Fruit fly (Drosophila melanogaster) whole organism, embryonic: ENCODE measurements around the gene CG31176.
A peak's percentile ranks its signal among the peaks of the same experiment; 100 is the strongest.

Experiments used
- ATbp ChIP-seq: fragments of 200-800 bp; sonication (Bioruptor generic); optimal IDR thresholded peaks from 2 replicates; lab custom pipeline; 2017; ENCODE audit warnings: missing biosample characterization, mild to moderate bottlenecking, missing genetic modification characterization, missing genetic modification reagents
- BtbVII ChIP-seq: fragments of 200-800 bp; sonication (Bioruptor generic); optimal IDR thresholded peaks from 3 replicates; lab custom pipeline; 2017; ENCODE audit warnings: missing biosample characterization, mild to moderate bottlenecking, missing genetic modification characterization
- CG11504 ChIP-seq: fragments of 200-800 bp; sonication (Bioruptor generic); optimal IDR thresholded peaks from 3 replicates; lab custom pipeline; 2019; ENCODE audit warnings: missing biosample characterization, mild to moderate bottlenecking, missing genetic modification characterization, moderate library complexity
- CG11695 ChIP-seq: fragments of 200-800 bp; sonication (Bioruptor generic); IDR thresholded peaks from 3 replicates; pipeline ENCODE4 v1.3.6; 2022; ENCODE audit warnings: missing biosample characterization, missing genetic modification characterization
- CG12104 ChIP-seq: fragments of 200-800 bp; sonication (Bioruptor generic); optimal IDR thresholded peaks from 3 replicates; lab custom pipeline; 2016; ENCODE audit warnings: missing biosample characterization, missing genetic modification characterization
- CG12391 ChIP-seq: fragments of 200-800 bp; sonication (Bioruptor generic); optimal IDR thresholded peaks from 3 replicates; lab custom pipeline; 2018; ENCODE audit warnings: missing biosample characterization, mild to moderate bottlenecking, missing genetic modification characterization, moderate library complexity
- CG12659 ChIP-seq: fragments of 200-800 bp; sonication (Bioruptor generic); optimal IDR thresholded peaks from 3 replicates; lab custom pipeline; 2017; ENCODE audit warnings: mild to moderate bottlenecking, missing biosample characterization, missing genetic modification reagents, missing genetic modification characterization
- CG13424 ChIP-seq: fragments of 200-800 bp; sonication (Bioruptor generic); optimal IDR thresholded peaks from 2 replicates; lab custom pipeline; 2019; ENCODE audit warnings: missing biosample characterization, mild to moderate bottlenecking, missing genetic modification characterization, moderate library complexity
- CG17359 ChIP-seq: fragments of 200-800 bp; sonication (Bioruptor generic); optimal IDR thresholded peaks from 3 replicates; lab custom pipeline; 2018; ENCODE audit warnings: missing biosample characterization, mild to moderate bottlenecking, missing genetic modification characterization, moderate library complexity
- CG17361 ChIP-seq: fragments of 200-800 bp; sonication (Bioruptor generic); IDR thresholded peaks from 3 replicates; pipeline ENCODE4 v1.3.6; 2022; ENCODE audit warnings: missing biosample characterization, missing genetic modification characterization
- CG17385 ChIP-seq: fragments of 200-800 bp; sonication (Bioruptor generic); optimal IDR thresholded peaks from 3 replicates; lab custom pipeline; 2018; ENCODE audit warnings: missing biosample characterization, mild to moderate bottlenecking, missing genetic modification characterization
- CG2712 ChIP-seq: fragments of 200-800 bp; optimal IDR thresholded peaks from 3 replicates; lab custom pipeline; 2019; ENCODE audit warnings: missing biosample characterization, mild to moderate bottlenecking, missing genetic modification characterization, moderate library complexity
- CG31441 ChIP-seq: fragments of 200-800 bp; sonication (Bioruptor generic); IDR thresholded peaks from 2 replicates; pipeline ENCODE4 v1.3.6; 2022; ENCODE audit warnings: missing biosample characterization, missing genetic modification characterization
- CG3163 ChIP-seq: fragments of 200-800 bp; sonication (Bioruptor generic); optimal IDR thresholded peaks from 3 replicates; lab custom pipeline; 2016; ENCODE audit warnings: missing biosample characterization, missing genetic modification characterization
- CG32772 ChIP-seq: fragments of 200-800 bp; sonication (Bioruptor generic); IDR thresholded peaks from 2 replicates; pipeline ENCODE4 v1.3.6; 2022; ENCODE audit warnings: missing biosample characterization, missing genetic modification characterization
- CG4820 ChIP-seq: fragments of 200-800 bp; sonication (Bioruptor generic); optimal IDR thresholded peaks from 3 replicates; lab custom pipeline; 2016; ENCODE audit warnings: missing biosample characterization, missing genetic modification characterization
- CG6689 ChIP-seq: fragments of 200-800 bp; sonication (Bioruptor generic); IDR thresholded peaks from 2 replicates; pipeline ENCODE4 v1.3.6; 2022; ENCODE audit warnings: missing biosample characterization, missing genetic modification characterization
- CG7839 ChIP-seq: fragments of 200-800 bp; sonication (Bioruptor generic); optimal IDR thresholded peaks from 3 replicates; lab custom pipeline; 2018; ENCODE audit warnings: missing biosample characterization, mild to moderate bottlenecking, missing genetic modification characterization, moderate library complexity
- CG7928 ChIP-seq: fragments of 200-800 bp; sonication (Bioruptor generic); optimal IDR thresholded peaks from 2 replicates; lab custom pipeline; 2017; ENCODE audit warnings: missing biosample characterization, mild to moderate bottlenecking, missing genetic modification characterization
- CoRest ChIP-seq: fragments of 200-800 bp; sonication (Bioruptor generic); optimal IDR thresholded peaks from 3 replicates; lab custom pipeline; 2018; ENCODE audit warnings: missing biosample characterization, mild to moderate bottlenecking, missing genetic modification characterization, moderate library complexity
- HLH3B ChIP-seq: fragments of 200-800 bp; sonication (Bioruptor generic); IDR thresholded peaks from 2 replicates; pipeline ENCODE4 v1.3.6; 2022; ENCODE audit warnings: missing biosample characterization, missing genetic modification characterization
- Hr3 ChIP-seq: fragments of 200-800 bp; sonication (Bioruptor generic); optimal IDR thresholded peaks from 3 replicates; lab custom pipeline; 2016; ENCODE audit warnings: missing biosample characterization, missing genetic modification characterization
- Mad ChIP-seq: fragments of 200-800 bp; sonication (Bioruptor generic); optimal IDR thresholded peaks from 2 replicates; lab custom pipeline; 2016; ENCODE audit warnings: missing biosample characterization, missing genetic modification characterization
- Oli ChIP-seq: fragments of 200-800 bp; sonication (Bioruptor generic); optimal IDR thresholded peaks from 2 replicates; lab custom pipeline; 2018; ENCODE audit warnings: missing biosample characterization, mild to moderate bottlenecking, missing genetic modification characterization, moderate library complexity
- Ptx1 ChIP-seq: fragments of 200-800 bp; sonication (Bioruptor generic); IDR thresholded peaks from 2 replicates; pipeline ENCODE4 v1.3.6; 2022; ENCODE audit warnings: missing biosample characterization, missing genetic modification characterization
- Sox102F ChIP-seq: fragments of 200-800 bp; sonication (Bioruptor generic); optimal IDR thresholded peaks from 2 replicates; lab custom pipeline; 2018; ENCODE audit warnings: missing biosample characterization, mild to moderate bottlenecking, missing genetic modification characterization, moderate library complexity
- Ssrp ChIP-seq: fragments of 200-800 bp; sonication (Bioruptor generic); optimal IDR thresholded peaks from 2 replicates; lab custom pipeline; 2018; ENCODE audit warnings: missing biosample characterization, mild to moderate bottlenecking, missing genetic modification characterization, moderate library complexity
- Xbp1 ChIP-seq: fragments of 200-800 bp; sonication (Bioruptor generic); optimal IDR thresholded peaks from 3 replicates; lab custom pipeline; 2016; ENCODE audit warnings: missing biosample characterization, mild to moderate bottlenecking, missing genetic modification characterization
- Xrp1 ChIP-seq: fragments of 200-800 bp; sonication (Bioruptor generic); IDR thresholded peaks from 2 replicates; pipeline ENCODE4 v1.3.6; 2022; ENCODE audit warnings: missing biosample characterization, missing genetic modification characterization
- ac ChIP-seq: fragments of 200-800 bp; sonication (Bioruptor generic); optimal IDR thresholded peaks from 3 replicates; lab custom pipeline; 2017; ENCODE audit warnings: missing biosample characterization, mild to moderate bottlenecking, missing genetic modification characterization
- ase ChIP-seq: fragments of 200-800 bp; sonication (Bioruptor generic); IDR thresholded peaks from 3 replicates; pipeline ENCODE4 v1.3.6; 2022; ENCODE audit warnings: missing biosample characterization, missing genetic modification characterization
- az2 ChIP-seq: fragments of 200-800 bp; sonication (Bioruptor generic); optimal IDR thresholded peaks from 3 replicates; lab custom pipeline; 2016; ENCODE audit warnings: missing biosample characterization, missing genetic modification characterization
- bcd ChIP-seq: fragments of 200-800 bp; sonication (Bioruptor generic); optimal IDR thresholded peaks from 2 replicates; lab custom pipeline; 2017; ENCODE audit warnings: missing biosample characterization, mild to moderate bottlenecking, missing genetic modification characterization
- bsh ChIP-seq, 2 experiments: fragments of 200-800 bp; sonication (Bioruptor generic); optimal IDR thresholded peaks; 2 replicates each; lab custom pipeline; 2017 to 2018; ENCODE audit warnings: mild to moderate bottlenecking in 2 of 2, missing biosample characterization in 2 of 2, missing genetic modification characterization in 2 of 2, moderate library complexity in 1 of 2
- dmrt99B ChIP-seq: fragments of 200-800 bp; sonication (Bioruptor generic); optimal IDR thresholded peaks from 2 replicates; lab custom pipeline; 2018; ENCODE audit warnings: missing biosample characterization, mild to moderate bottlenecking, missing genetic modification characterization, moderate library complexity
- dpn ChIP-seq, 2 experiments: fragments of 200-800 bp; sonication (Bioruptor generic); optimal IDR thresholded peaks; 3 replicates each; lab custom pipeline; 2016; ENCODE audit warnings: missing biosample characterization in 2 of 2, missing genetic modification characterization in 2 of 2
- eve ChIP-seq, 2 experiments: fragments of >200 bp; optimal IDR thresholded peaks; 2 replicates each; lab custom pipeline; 2017; ENCODE audit warnings: missing biosample characterization in 2 of 2, missing genetic modification characterization in 2 of 2
- fd96Cb ChIP-seq: fragments of 200-800 bp; sonication (Bioruptor generic); optimal IDR thresholded peaks from 2 replicates; lab custom pipeline; 2018; ENCODE audit warnings: missing biosample characterization, mild to moderate bottlenecking, missing genetic modification characterization, moderate library complexity
- gem ChIP-seq: fragments of 200-800 bp; sonication (Bioruptor generic); optimal IDR thresholded peaks from 2 replicates; lab custom pipeline; 2019; ENCODE audit warnings: missing biosample characterization, mild to moderate bottlenecking, missing genetic modification characterization, moderate library complexity
- grau ChIP-seq: fragments of 200-800 bp; optimal IDR thresholded peaks from 3 replicates; lab custom pipeline; 2019; ENCODE audit warnings: missing biosample characterization, mild to moderate bottlenecking, missing genetic modification characterization, moderate library complexity
- hkb ChIP-seq, 2 experiments: fragments of 200-800 bp in 1 of 2; fragments of >200 bp in 1 of 2; sonication (Bioruptor generic) in 1 of 2; IDR thresholded peaks in 1 of 2; optimal IDR thresholded peaks in 1 of 2; 2 replicates each; pipeline versions ENCODE4 v1.3.6 to Lab custom; 2017 to 2022; ENCODE audit warnings: missing biosample characterization in 1 of 2, missing genetic modification characterization in 1 of 2
- ind ChIP-seq: fragments of 200-800 bp; sonication (Bioruptor generic); optimal IDR thresholded peaks from 3 replicates; lab custom pipeline; 2016; ENCODE audit warnings: missing biosample characterization, missing genetic modification characterization
- lab ChIP-seq: fragments of 200-800 bp; sonication (Bioruptor generic); optimal IDR thresholded peaks from 3 replicates; lab custom pipeline; 2017; ENCODE audit warnings: missing biosample characterization, missing genetic modification characterization, mild to moderate bottlenecking, moderate library complexity, missing genetic modification reagents
- nmo ChIP-seq: fragments of 200-800 bp; sonication (Bioruptor generic); optimal IDR thresholded peaks from 2 replicates; lab custom pipeline; 2018; ENCODE audit warnings: missing biosample characterization, mild to moderate bottlenecking, missing genetic modification characterization, moderate library complexity
- pan ChIP-seq, 4 experiments: fragments of >200 bp in 3 of 4; fragments of 200-800 bp in 1 of 4; sonication (Bioruptor generic) in 1 of 4; optimal IDR thresholded peaks in 3 of 4; IDR thresholded peaks in 1 of 4; 2 replicates each; pipeline versions ENCODE4 v1.3.6 to Lab custom; 2017 to 2022; ENCODE audit warnings: missing biosample characterization in 2 of 4, missing genetic modification characterization in 2 of 4, mixed read lengths in 1 of 4
- phol ChIP-seq: fragments of 200-800 bp; sonication (Bioruptor generic); optimal IDR thresholded peaks from 3 replicates; lab custom pipeline; 2018; ENCODE audit warnings: missing biosample characterization, mild to moderate bottlenecking, missing genetic modification characterization, moderate library complexity
- ranshi ChIP-seq: fragments of 200-800 bp; sonication (Bioruptor generic); IDR thresholded peaks from 2 replicates; pipeline ENCODE4 v1.3.6; 2022; ENCODE audit warnings: missing biosample characterization, missing genetic modification characterization
- seq ChIP-seq: fragments of 200-800 bp; sonication (Bioruptor generic); IDR thresholded peaks from 2 replicates; pipeline ENCODE4 v1.3.6; 2022; ENCODE audit warnings: missing biosample characterization, missing genetic modification characterization

The CG31176 gene

dm6 chr3R:21703346-21703745 lies 16.1 kb downstream of the CG31176 start:
- peak; percentile 17 for TF ChIP-seq Mad (GFP tag; lab: Kevin White, UChicago)
- TF ChIP-seq CG17385 (GFP tag; lab: Kevin White, UChicago), result peak; percentile 13
- TF ChIP-seq CG11695 (GFP tag; lab: Robert Waterston, UW), result 0 out of 3 replicates have a peak, but pooled peaks have one; percentile 15
- TF ChIP-seq CG12104 (GFP tag; lab: Kevin White, UChicago), result no peak
- TF ChIP-seq ATbp (GFP tag; lab: Kevin White, UChicago), result peak; percentile 13
- TF ChIP-seq CG17361 (GFP tag; lab: Robert Waterston, UW), result 0 out of 3 replicates have a peak, but pooled peaks have one; percentile 25
- peak; percentile 0 for TF ChIP-seq bcd (GFP tag; lab: Kevin White, UChicago)
- peak; percentile 33 for TF ChIP-seq CG12391 (tag; lab: Kevin White, UChicago)
- TF ChIP-seq fd96Cb, result peak; percentile 32
- 0 out of 2 replicates have a peak, but pooled peaks have one; percentile 9 for TF ChIP-seq ranshi (GFP tag; lab: Robert Waterston, UW)
- TF ChIP-seq hkb (optimal IDR thresholded peaks at IDR 0.05; lab: Kevin White, UChicago), result no peak
- 0 out of 2 replicates have a peak, but pooled peaks have one; percentile 37 for TF ChIP-seq hkb (GFP tag; IDR thresholded peaks at IDR 0.05; lab: Robert Waterston, UW)
- peak; percentile 69 for TF ChIP-seq Sox102F
- 0 out of 2 replicates have a peak, but pooled peaks have one; percentile 40 for TF ChIP-seq seq (GFP tag; lab: Robert Waterston, UW)
- TF ChIP-seq CG4820 (GFP tag; lab: Kevin White, UChicago), result peak; percentile 9
- TF ChIP-seq grau (tag; lab: Kevin White, UChicago), result peak; percentile 36
- peak; percentile 17; the same call in 1 of the 2 replicates for TF ChIP-seq Xrp1 (GFP tag; lab: Robert Waterston, UW)
- TF ChIP-seq pan (optimal IDR thresholded peaks at IDR 0.05; lab: Kevin White, UChicago), result no peak
- peak in 1 of 2 experiments; percentile 37 for TF ChIP-seq pan (GFP tag; optimal IDR thresholded peaks at IDR 0.05 in 1 of 2, IDR thresholded peaks at IDR 0.05 in 1 of 2)
- peak; percentile 8 for TF ChIP-seq CG12659 (GFP tag; lab: Kevin White, UChicago)
- peak; percentile 46 for TF ChIP-seq lab (GFP tag; lab: Kevin White, UChicago)
- peak; percentile 60 for TF ChIP-seq CG31441
- TF ChIP-seq bsh (GFP tag; optimal IDR thresholded peaks at IDR 0.05; lab: Kevin White, UChicago), result peak in 1 of 2 experiments; percentile 6
- TF ChIP-seq CG17359, result peak; percentile 32
- no peak for TF ChIP-seq ac
- peak; percentile 35 for TF ChIP-seq CG2712 (tag; lab: Kevin White, UChicago)
- TF ChIP-seq CG13424 (tag; lab: Kevin White, UChicago), result peak; percentile 32
- TF ChIP-seq Ptx1 (GFP tag; lab: Robert Waterston, UW), result peak; percentile 53
- peak; percentile 44; the same call in 1 of the 2 replicates for TF ChIP-seq HLH3B
- TF ChIP-seq ind, result peak; percentile 14
- peak; percentile 40 for TF ChIP-seq az2 (GFP tag; lab: Kevin White, UChicago)
- peak; percentile 17 for TF ChIP-seq Xbp1 (GFP tag; lab: Kevin White, UChicago)
- TF ChIP-seq gem (tag; lab: Kevin White, UChicago), result peak; percentile 62
- no peak for TF ChIP-seq CG7928 (GFP tag; lab: Kevin White, UChicago)
- peak in 1 of 2 experiments; percentile 6 for TF ChIP-seq dpn (GFP tag; optimal IDR thresholded peaks at IDR 0.05; lab: Kevin White, UChicago)
- no peak for TF ChIP-seq ase
- peak in 1 of 2 experiments; percentile 28 for TF ChIP-seq eve (GFP tag; optimal IDR thresholded peaks at IDR 0.05; lab: Kevin White, UChicago)
- peak; percentile 57 for TF ChIP-seq dmrt99B (tag; lab: Kevin White, UChicago)
- 0 out of 2 replicates have a peak, but pooled peaks have one; percentile 18 for TF ChIP-seq CG6689
- peak; percentile 52 for TF ChIP-seq Oli
- TF ChIP-seq CG7839 (tag; lab: Kevin White, UChicago), result peak; percentile 24
- TF ChIP-seq CG32772 (GFP tag; lab: Robert Waterston, UW), result no peak
- TF ChIP-seq nmo (GFP tag; lab: Kevin White, UChicago), result peak; percentile 25
- peak; percentile 8 for TF ChIP-seq Ssrp (tag; lab: Kevin White, UChicago)
- peak; percentile 70 for TF ChIP-seq CG11504 (tag; lab: Kevin White, UChicago)
- peak; percentile 4 for TF ChIP-seq Hr3 (GFP tag; lab: Kevin White, UChicago)
- no peak for TF ChIP-seq CG3163
- TF ChIP-seq BtbVII (GFP tag; lab: Kevin White, UChicago), result peak; percentile 0
- peak; percentile 41 for TF ChIP-seq phol
- peak; percentile 28 for TF ChIP-seq CoRest (tag; lab: Kevin White, UChicago)
